Fruit fly (Drosophila melanogaster) whole organism, embryonic: ENCODE measurements around the gene Rh5.

Experiments used
- Adf1 ChIP-seq: fragments of 200-800 bp; sonication (Bioruptor generic); IDR thresholded peaks from 2 replicates; pipeline ENCODE4 v1.3.6; 2022; ENCODE audit warnings: missing biosample characterization, missing genetic modification characterization
- CG1024 ChIP-seq: fragments of 200-800 bp; sonication (Bioruptor generic); IDR thresholded peaks from 2 replicates; pipeline ENCODE4 v1.3.6; 2022; ENCODE audit warnings: missing biosample characterization, missing genetic modification characterization
- CG10274 ChIP-seq: fragments of 200-800 bp; sonication (Bioruptor generic); optimal IDR thresholded peaks from 3 replicates; lab custom pipeline; 2017; ENCODE audit warnings: missing biosample characterization, mild to moderate bottlenecking, missing genetic modification characterization
- CG10462 ChIP-seq: fragments of 200-800 bp; sonication (Bioruptor generic); optimal IDR thresholded peaks from 2 replicates; lab custom pipeline; 2016; ENCODE audit warnings: missing biosample characterization, missing genetic modification characterization
- CG10543 ChIP-seq: fragments of 200-800 bp; sonication (Bioruptor generic); optimal IDR thresholded peaks from 3 replicates; lab custom pipeline; 2017; ENCODE audit warnings: missing biosample characterization, mild to moderate bottlenecking, missing genetic modification characterization, moderate library complexity
- CG10979 ChIP-seq: fragments of 200-800 bp; sonication (Bioruptor generic); optimal IDR thresholded peaks from 2 replicates; lab custom pipeline; 2018; ENCODE audit warnings: missing biosample characterization, mild to moderate bottlenecking, missing genetic modification characterization, moderate library complexity
- CG11093 ChIP-seq: fragments of 200-800 bp; sonication (Bioruptor generic); IDR thresholded peaks from 3 replicates; pipeline ENCODE4 v1.3.6; 2022; ENCODE audit warnings: missing biosample characterization, missing genetic modification characterization
- CG12155 ChIP-seq: fragments of 200-800 bp; sonication (Bioruptor generic); optimal IDR thresholded peaks from 3 replicates; lab custom pipeline; 2016; ENCODE audit warnings: missing biosample characterization, missing genetic modification characterization
- CG12769 ChIP-seq: fragments of 200-800 bp; sonication (Bioruptor generic); optimal IDR thresholded peaks from 2 replicates; lab custom pipeline; 2019; ENCODE audit warnings: missing biosample characterization, mild to moderate bottlenecking, missing genetic modification characterization, moderate library complexity
- CG12942 ChIP-seq: fragments of 200-800 bp; sonication (Bioruptor generic); optimal IDR thresholded peaks from 3 replicates; lab custom pipeline; 2016; ENCODE audit warnings: missing biosample characterization, missing genetic modification characterization
- CG13894 ChIP-seq: fragments of 200-800 bp; sonication (Bioruptor generic); optimal IDR thresholded peaks from 3 replicates; lab custom pipeline; 2018; ENCODE audit warnings: missing biosample characterization, mild to moderate bottlenecking, missing genetic modification characterization, moderate library complexity
- CG1603 ChIP-seq: fragments of 200-800 bp; sonication (Bioruptor generic); optimal IDR thresholded peaks from 2 replicates; lab custom pipeline; 2019; ENCODE audit warnings: missing biosample characterization, mild to moderate bottlenecking, missing genetic modification characterization, moderate library complexity
- CG1647 ChIP-seq: fragments of 200-800 bp; sonication (Bioruptor generic); optimal IDR thresholded peaks from 3 replicates; lab custom pipeline; 2016; ENCODE audit warnings: missing biosample characterization, missing genetic modification characterization
- CG17385 ChIP-seq: fragments of 200-800 bp; sonication (Bioruptor generic); optimal IDR thresholded peaks from 3 replicates; lab custom pipeline; 2018; ENCODE audit warnings: missing biosample characterization, mild to moderate bottlenecking, missing genetic modification characterization
- CG17912 ChIP-seq: fragments of 200-800 bp; sonication (Bioruptor generic); optimal IDR thresholded peaks from 2 replicates; lab custom pipeline; 2018; ENCODE audit warnings: missing biosample characterization, mild to moderate bottlenecking, missing genetic modification characterization
- CG1832 ChIP-seq: fragments of 200-800 bp; sonication (Bioruptor generic); optimal IDR thresholded peaks from 2 replicates; lab custom pipeline; 2017; ENCODE audit warnings: missing biosample characterization, mild to moderate bottlenecking, missing genetic modification characterization, inconsistent platforms
- CG18764 ChIP-seq: fragments of 200-800 bp; sonication (Bioruptor generic); optimal IDR thresholded peaks from 3 replicates; lab custom pipeline; 2016; ENCODE audit warnings: missing biosample characterization, missing genetic modification characterization
- CG2712 ChIP-seq: fragments of 200-800 bp; optimal IDR thresholded peaks from 3 replicates; lab custom pipeline; 2019; ENCODE audit warnings: missing biosample characterization, mild to moderate bottlenecking, missing genetic modification characterization, moderate library complexity
- CG33557 ChIP-seq: fragments of 200-800 bp; sonication (Bioruptor generic); optimal IDR thresholded peaks from 2 replicates; lab custom pipeline; 2019; ENCODE audit warnings: missing biosample characterization, mild to moderate bottlenecking, missing genetic modification characterization, moderate library complexity
- CG4328 ChIP-seq: fragments of 200-800 bp; sonication (Bioruptor generic); optimal IDR thresholded peaks from 3 replicates; lab custom pipeline; 2017; ENCODE audit warnings: missing biosample characterization, missing genetic modification reagents, missing genetic modification characterization
- CG4707 ChIP-seq: fragments of 200-800 bp; sonication (Bioruptor generic); optimal IDR thresholded peaks from 2 replicates; lab custom pipeline; 2018; ENCODE audit warnings: missing biosample characterization, mild to moderate bottlenecking, missing genetic modification characterization, moderate library complexity
- CG6272 ChIP-seq: fragments of 200-800 bp; sonication (Bioruptor generic); IDR thresholded peaks from 2 replicates; pipeline ENCODE4 v1.3.6; 2022; ENCODE audit warnings: missing biosample characterization, missing genetic modification characterization
- CG7987 ChIP-seq: fragments of 200-800 bp; sonication (Bioruptor generic); optimal IDR thresholded peaks from 2 replicates; lab custom pipeline; 2018; ENCODE audit warnings: missing biosample characterization, mild to moderate bottlenecking, missing genetic modification characterization, moderate library complexity
- CG9727 ChIP-seq: fragments of 200-800 bp; sonication (Bioruptor generic); optimal IDR thresholded peaks from 3 replicates; lab custom pipeline; 2017; ENCODE audit warnings: missing biosample characterization, mild to moderate bottlenecking, missing genetic modification characterization
- CG9817 ChIP-seq: fragments of 200-800 bp; sonication (Bioruptor generic); optimal IDR thresholded peaks from 2 replicates; lab custom pipeline; 2018; ENCODE audit warnings: missing biosample characterization, mild to moderate bottlenecking, missing genetic modification characterization, moderate library complexity
- Dip3 ChIP-seq: fragments of 200-800 bp; sonication (Bioruptor generic); optimal IDR thresholded peaks from 3 replicates; lab custom pipeline; 2016; ENCODE audit warnings: missing biosample characterization, missing genetic modification characterization
- Dp ChIP-seq: fragments of 200-800 bp; sonication (Bioruptor generic); optimal IDR thresholded peaks from 2 replicates; lab custom pipeline; 2018; ENCODE audit warnings: missing biosample characterization, mild to moderate bottlenecking, missing genetic modification characterization, moderate library complexity
- Dref ChIP-seq: fragments of 200-800 bp; sonication (Bioruptor generic); IDR thresholded peaks from 2 replicates; pipeline ENCODE4 v1.3.6; 2022; ENCODE audit warnings: missing biosample characterization, missing genetic modification characterization
- H15 ChIP-seq: fragments of 200-800 bp; sonication (Bioruptor generic); IDR thresholded peaks from 3 replicates; pipeline ENCODE4 v1.3.6; 2022; ENCODE audit warnings: missing biosample characterization, missing genetic modification characterization
- Hey ChIP-seq: fragments of 200-800 bp; sonication (Bioruptor generic); optimal IDR thresholded peaks from 3 replicates; lab custom pipeline; 2018; ENCODE audit warnings: missing biosample characterization, mild to moderate bottlenecking, missing genetic modification characterization
- Hr3 ChIP-seq: fragments of 200-800 bp; sonication (Bioruptor generic); optimal IDR thresholded peaks from 3 replicates; lab custom pipeline; 2016; ENCODE audit warnings: missing biosample characterization, missing genetic modification characterization
- Kr ChIP-seq: fragments of 200-800 bp; sonication (Bioruptor generic); optimal IDR thresholded peaks from 2 replicates; lab custom pipeline; 2017; ENCODE audit warnings: missing biosample characterization, mild to moderate bottlenecking, missing genetic modification characterization
- Nf-YB ChIP-seq: fragments of 200-800 bp; sonication (Bioruptor generic); optimal IDR thresholded peaks from 3 replicates; lab custom pipeline; 2019; ENCODE audit warnings: missing biosample characterization, mild to moderate bottlenecking, missing genetic modification characterization, moderate library complexity
- Oli ChIP-seq: fragments of 200-800 bp; sonication (Bioruptor generic); optimal IDR thresholded peaks from 2 replicates; lab custom pipeline; 2018; ENCODE audit warnings: missing biosample characterization, mild to moderate bottlenecking, missing genetic modification characterization, moderate library complexity
- Sry-β ChIP-seq: fragments of 200-800 bp; sonication (Bioruptor generic); optimal IDR thresholded peaks from 2 replicates; lab custom pipeline; 2018; ENCODE audit warnings: missing biosample characterization, mild to moderate bottlenecking, missing genetic modification characterization, moderate library complexity
- Trl ChIP-seq, 3 experiments: fragments of >200 bp in 2 of 3; fragments of 200-800 bp in 1 of 3; sonication (Bioruptor generic) in 1 of 3; optimal IDR thresholded peaks; 2 replicates in 1 of 3; 3 replicates in 2 of 3; lab custom pipeline; 2016 to 2017; ENCODE audit warnings: missing biosample characterization in 1 of 3, missing genetic modification characterization in 1 of 3
- Vsx1 ChIP-seq: fragments of 200-800 bp; sonication (Bioruptor generic); optimal IDR thresholded peaks from 2 replicates; lab custom pipeline; 2017; ENCODE audit warnings: missing biosample characterization, mild to moderate bottlenecking, missing genetic modification characterization, missing genetic modification reagents
- ap ChIP-seq: fragments of 200-800 bp; sonication (Bioruptor generic); IDR thresholded peaks from 2 replicates; pipeline ENCODE4 v1.3.6; 2022; ENCODE audit warnings: missing biosample characterization, missing genetic modification characterization
- bowl ChIP-seq: fragments of 200-800 bp; sonication (Bioruptor generic); IDR thresholded peaks from 2 replicates; pipeline ENCODE4 v1.3.6; 2022; ENCODE audit warnings: missing biosample characterization, missing genetic modification characterization
- exex ChIP-seq: fragments of 200-800 bp; sonication (Bioruptor generic); optimal IDR thresholded peaks from 4 replicates; lab custom pipeline; 2018; ENCODE audit warnings: missing biosample characterization, mild to moderate bottlenecking, missing genetic modification characterization, moderate library complexity
- oc ChIP-seq: fragments of 200-800 bp; sonication (Bioruptor generic); optimal IDR thresholded peaks from 2 replicates; lab custom pipeline; 2018; ENCODE audit warnings: missing biosample characterization, mild to moderate bottlenecking, missing genetic modification characterization, moderate library complexity
- pfk ChIP-seq: fragments of 200-800 bp; sonication (Bioruptor generic); optimal IDR thresholded peaks from 2 replicates; lab custom pipeline; 2018; ENCODE audit warnings: missing biosample characterization, mild to moderate bottlenecking, missing genetic modification characterization, moderate library complexity
- pnt ChIP-seq: fragments of 200-800 bp; sonication (Bioruptor generic); optimal IDR thresholded peaks from 3 replicates; lab custom pipeline; 2016; ENCODE audit warnings: missing biosample characterization, missing genetic modification characterization
- pum ChIP-seq: fragments of 200-800 bp; sonication (Bioruptor generic); optimal IDR thresholded peaks from 2 replicates; lab custom pipeline; 2016; ENCODE audit warnings: missing biosample characterization, missing genetic modification characterization
- ro ChIP-seq: fragments of 200-800 bp; sonication (Bioruptor generic); IDR thresholded peaks from 2 replicates; pipeline ENCODE4 v1.3.6; 2022; ENCODE audit warnings: missing biosample characterization, missing genetic modification characterization
- scrt ChIP-seq: fragments of 200-800 bp; sonication (Bioruptor generic); optimal IDR thresholded peaks from 2 replicates; lab custom pipeline; 2018; ENCODE audit warnings: missing biosample characterization, mild to moderate bottlenecking, missing genetic modification characterization, moderate library complexity
- sug ChIP-seq: fragments of 200-800 bp; optimal IDR thresholded peaks from 2 replicates; lab custom pipeline; 2019; ENCODE audit warnings: missing biosample characterization, mild to moderate bottlenecking, missing genetic modification characterization, moderate library complexity
- vfl ChIP-seq: fragments of 200-800 bp; sonication (Bioruptor generic); optimal IDR thresholded peaks from 2 replicates; lab custom pipeline; 2016; ENCODE audit warnings: missing biosample characterization, missing genetic modification characterization

Gene Rh5

dm6 chr2L:12010100-12010876 lies 2.3 kb downstream of the Rh5 start (continued):
- TF ChIP-seq CG12155 (GFP tag; lab: Kevin White, UChicago) = peak; percentile 82
- TF ChIP-seq Hr3 (GFP tag; lab: Kevin White, UChicago) = no peak
- no peak for TF ChIP-seq CG10462 (GFP tag; lab: Kevin White, UChicago)
- TF ChIP-seq oc (tag; lab: Kevin White, UChicago) = peak; percentile 99
- peak; percentile 89 for TF ChIP-seq CG13894 (tag; lab: Kevin White, UChicago)
- TF ChIP-seq Sry-β = peak; percentile 36
- TF ChIP-seq CG1024 (GFP tag; lab: Robert Waterston, UW) = no peak
- peak; percentile 96 for TF ChIP-seq CG17385 (GFP tag; lab: Kevin White, UChicago)
- peak; percentile 69 for TF ChIP-seq CG9727
- TF ChIP-seq CG1647 (GFP tag; lab: Kevin White, UChicago) = no peak
- peak; percentile 40 for TF ChIP-seq CG33557 (GFP tag; lab: Kevin White, UChicago)
- TF ChIP-seq scrt (GFP tag; lab: Kevin White, UChicago) = no peak
- TF ChIP-seq CG1832 (GFP tag; lab: Kevin White, UChicago) = peak; percentile 90
- TF ChIP-seq Dp (GFP tag; lab: Kevin White, UChicago) = no peak
- TF ChIP-seq Adf1 (GFP tag; lab: Robert Waterston, UW) = no peak
- TF ChIP-seq Hey (tag; lab: Kevin White, UChicago) = peak; percentile 34
- no peak for TF ChIP-seq bowl
- peak; percentile 68 for TF ChIP-seq pfk (GFP tag; lab: Kevin White, UChicago)
- no peak for TF ChIP-seq CG10274 (GFP tag; lab: Kevin White, UChicago)
- no peak for TF ChIP-seq CG10979
- TF ChIP-seq Dref (GFP tag; lab: Robert Waterston, UW) = no peak
- TF ChIP-seq CG12769 = peak; percentile 97
- peak; percentile 96 for TF ChIP-seq CG10543 (GFP tag; lab: Kevin White, UChicago)
- peak; percentile 38 for TF ChIP-seq CG17912
- TF ChIP-seq Oli (tag; lab: Kevin White, UChicago) = no peak
- no peak for TF ChIP-seq H15 (GFP tag; lab: Robert Waterston, UW)
- TF ChIP-seq pnt (GFP tag; lab: Kevin White, UChicago) = no peak
- peak; percentile 51 for TF ChIP-seq CG4328 (GFP tag; lab: Kevin White, UChicago)
- peak; percentile 27 for TF ChIP-seq CG1603 (tag; lab: Kevin White, UChicago)
- TF ChIP-seq ro (GFP tag; lab: Robert Waterston, UW) = no peak
- TF ChIP-seq CG2712 (tag; lab: Kevin White, UChicago) = peak; percentile 2
- TF ChIP-seq sug = peak; percentile 91
- TF ChIP-seq vfl (GFP tag; lab: Kevin White, UChicago) = no peak
- peak; percentile 43 for TF ChIP-seq Vsx1 (GFP tag; lab: Kevin White, UChicago)

dm6 chr2L:12010877-12011666 lies 3.1 kb downstream of the Rh5 start:
- no peak for TF ChIP-seq ap (GFP tag; lab: Robert Waterston, UW)
- peak; percentile 86 for TF ChIP-seq CG6272
- TF ChIP-seq CG4707 = no peak
- TF ChIP-seq Nf-YB (GFP tag; lab: Kevin White, UChicago) = no peak
- peak; percentile 86 for TF ChIP-seq CG12942
- peak; percentile 38 for TF ChIP-seq CG10462 (GFP tag; lab: Kevin White, UChicago)
- TF ChIP-seq pum (GFP tag; lab: Kevin White, UChicago) = peak; percentile 67
- TF ChIP-seq CG9817 (tag; lab: Kevin White, UChicago) = peak; percentile 94
- peak; percentile 90 for TF ChIP-seq CG11093
- TF ChIP-seq CG18764 (GFP tag; lab: Kevin White, UChicago) = peak; percentile 80
- peak; percentile 30 for TF ChIP-seq CG7987 (GFP tag; lab: Kevin White, UChicago)
- TF ChIP-seq Kr (GFP tag; lab: Kevin White, UChicago) = no peak
- peak; percentile 78 for TF ChIP-seq Dip3
- TF ChIP-seq exex = peak; percentile 96
- TF ChIP-seq Trl (optimal IDR thresholded peaks at IDR 0.05; lab: Kevin White, UChicago) = no peak
- TF ChIP-seq Trl (GFP tag; optimal IDR thresholded peaks at IDR 0.05; lab: Kevin White, UChicago) = peak; percentile 38
